Fruit fly (Drosophila melanogaster) whole organism, embryonic: ENCODE measurements around the gene CG44158.

Experiments
- Abd-B ChIP-seq: fragments of 200-800 bp; sonication (Bioruptor generic); optimal IDR thresholded peaks from 2 replicates; lab custom pipeline; 2018; ENCODE audit warnings: missing biosample characterization, mild to moderate bottlenecking, missing genetic modification characterization, moderate library complexity
- Aef1 ChIP-seq: fragments of 200-800 bp; sonication (Bioruptor generic); IDR thresholded peaks from 3 replicates; pipeline ENCODE4 v1.3.6; 2022; ENCODE audit warnings: missing biosample characterization, missing genetic modification characterization
- Bgb ChIP-seq: fragments of 200-800 bp; sonication (Bioruptor generic); IDR thresholded peaks from 2 replicates; pipeline ENCODE4 v1.3.6; 2022; ENCODE audit warnings: missing biosample characterization, missing genetic modification characterization; ENCODE audit not compliant: partially characterized antibody
- CG10147 ChIP-seq: fragments of 200-800 bp; sonication (Bioruptor generic); optimal IDR thresholded peaks from 2 replicates; lab custom pipeline; 2019; ENCODE audit warnings: missing biosample characterization, mild to moderate bottlenecking, missing genetic modification characterization, moderate library complexity
- CG13424 ChIP-seq: fragments of 200-800 bp; sonication (Bioruptor generic); optimal IDR thresholded peaks from 2 replicates; lab custom pipeline; 2019; ENCODE audit warnings: missing biosample characterization, mild to moderate bottlenecking, missing genetic modification characterization, moderate library complexity
- CG14710 ChIP-seq: fragments of 200-800 bp; sonication (Bioruptor generic); optimal IDR thresholded peaks from 3 replicates; lab custom pipeline; 2019; ENCODE audit warnings: missing biosample characterization, mild to moderate bottlenecking, missing genetic modification characterization, moderate library complexity
- CG16779 ChIP-seq: fragments of 200-800 bp; sonication (Bioruptor generic); IDR thresholded peaks from 2 replicates; pipeline ENCODE4 v1.3.6; 2022; ENCODE audit warnings: missing biosample characterization, missing genetic modification characterization
- CG17829 ChIP-seq: fragments of 200-800 bp; optimal IDR thresholded peaks from 2 replicates; lab custom pipeline; 2019; ENCODE audit warnings: missing biosample characterization, mild to moderate bottlenecking, missing genetic modification characterization, moderate library complexity
- CG18619 ChIP-seq: fragments of 200-800 bp; sonication (Bioruptor generic); optimal IDR thresholded peaks from 3 replicates; lab custom pipeline; 2017; ENCODE audit warnings: missing biosample characterization, mild to moderate bottlenecking, missing genetic modification characterization
- CG2712 ChIP-seq: fragments of 200-800 bp; optimal IDR thresholded peaks from 3 replicates; lab custom pipeline; 2019; ENCODE audit warnings: missing biosample characterization, mild to moderate bottlenecking, missing genetic modification characterization, moderate library complexity
- CG31441 ChIP-seq: fragments of 200-800 bp; sonication (Bioruptor generic); IDR thresholded peaks from 2 replicates; pipeline ENCODE4 v1.3.6; 2022; ENCODE audit warnings: missing biosample characterization, missing genetic modification characterization
- CG3995 ChIP-seq: fragments of 200-800 bp; sonication (Bioruptor generic); optimal IDR thresholded peaks from 3 replicates; lab custom pipeline; 2016; ENCODE audit warnings: missing biosample characterization, missing genetic modification characterization
- CG4328 ChIP-seq: fragments of 200-800 bp; sonication (Bioruptor generic); optimal IDR thresholded peaks from 3 replicates; lab custom pipeline; 2017; ENCODE audit warnings: missing biosample characterization, missing genetic modification reagents, missing genetic modification characterization
- CG4360 ChIP-seq: fragments of 200-800 bp; sonication (Bioruptor generic); IDR thresholded peaks from 2 replicates; pipeline ENCODE4 v1.3.6; 2022; ENCODE audit warnings: missing biosample characterization, missing genetic modification characterization
- CG4730 ChIP-seq: fragments of 200-800 bp; sonication (Bioruptor generic); IDR thresholded peaks from 2 replicates; pipeline ENCODE4 v1.3.6; 2022; ENCODE audit warnings: missing biosample characterization, missing genetic modification characterization
- CG6765 ChIP-seq: fragments of 200-800 bp; sonication (Bioruptor generic); optimal IDR thresholded peaks from 3 replicates; lab custom pipeline; 2017; ENCODE audit warnings: missing biosample characterization, mild to moderate bottlenecking, missing genetic modification characterization
- CG6791 ChIP-seq: fragments of 200-800 bp; sonication (Bioruptor generic); IDR thresholded peaks from 3 replicates; pipeline ENCODE4 v1.3.6; 2022; ENCODE audit warnings: missing biosample characterization, missing genetic modification characterization; ENCODE audit not compliant: partially characterized antibody
- CG6854 ChIP-seq: fragments of 200-800 bp; sonication (Bioruptor generic); optimal IDR thresholded peaks from 3 replicates; lab custom pipeline; 2017; ENCODE audit warnings: missing biosample characterization, mild to moderate bottlenecking, missing genetic modification characterization
- CG7556 ChIP-seq: fragments of 200-800 bp; sonication (Bioruptor generic); optimal IDR thresholded peaks from 2 replicates; lab custom pipeline; 2017; ENCODE audit warnings: missing biosample characterization, mild to moderate bottlenecking, missing genetic modification characterization
- CG9817 ChIP-seq: fragments of 200-800 bp; sonication (Bioruptor generic); optimal IDR thresholded peaks from 2 replicates; lab custom pipeline; 2018; ENCODE audit warnings: missing biosample characterization, mild to moderate bottlenecking, missing genetic modification characterization, moderate library complexity
- CHES-1-like ChIP-seq: fragments of 200-800 bp; sonication (Bioruptor generic); optimal IDR thresholded peaks from 2 replicates; lab custom pipeline; 2016; ENCODE audit warnings: missing biosample characterization, missing genetic modification characterization
- CoRest ChIP-seq: fragments of 200-800 bp; sonication (Bioruptor generic); optimal IDR thresholded peaks from 3 replicates; lab custom pipeline; 2018; ENCODE audit warnings: missing biosample characterization, mild to moderate bottlenecking, missing genetic modification characterization, moderate library complexity
- Doc3 ChIP-seq: fragments of 200-800 bp; sonication (Bioruptor generic); IDR thresholded peaks from 3 replicates; pipeline ENCODE4 v1.3.6; 2022; ENCODE audit warnings: missing biosample characterization, missing genetic modification characterization; ENCODE audit not compliant: partially characterized antibody
- ERR ChIP-seq: fragments of 200-800 bp; sonication (Bioruptor generic); optimal IDR thresholded peaks from 2 replicates; lab custom pipeline; 2016; ENCODE audit warnings: missing biosample characterization, missing genetic modification characterization
- GATAe ChIP-seq: fragments of 200-800 bp; sonication (Bioruptor generic); conservative IDR thresholded peaks from 2 replicates; pipeline ENCODE4 v1.3.6; 2022; ENCODE audit warnings: missing biosample characterization, missing genetic modification characterization
- Gsc ChIP-seq: fragments of 200-800 bp; sonication (Bioruptor generic); IDR thresholded peaks from 2 replicates; pipeline ENCODE4 v1.3.6; 2022; ENCODE audit warnings: missing biosample characterization, missing genetic modification characterization
- HmgD ChIP-seq: fragments of 200-800 bp; sonication (Bioruptor generic); optimal IDR thresholded peaks from 3 replicates; lab custom pipeline; 2016; ENCODE audit warnings: missing biosample characterization, missing genetic modification characterization
- Med ChIP-seq: fragments of 200-800 bp; sonication (Bioruptor generic); peaks from one replicate; lab custom pipeline; 2016; ENCODE audit warnings: missing biosample characterization, missing genetic modification characterization, mild to moderate bottlenecking, inconsistent platforms, moderate library complexity
- Neu2 ChIP-seq: fragments of 200-800 bp; sonication (Bioruptor generic); optimal IDR thresholded peaks from 3 replicates; lab custom pipeline; 2016; ENCODE audit warnings: missing biosample characterization, missing genetic modification characterization, borderline replicate concordance
- Oaz ChIP-seq: fragments of 200-800 bp; sonication (Bioruptor generic); IDR thresholded peaks from 2 replicates; pipeline ENCODE4 v1.3.6; 2022; ENCODE audit warnings: missing biosample characterization, missing genetic modification characterization
- Oli ChIP-seq: fragments of 200-800 bp; sonication (Bioruptor generic); optimal IDR thresholded peaks from 2 replicates; lab custom pipeline; 2018; ENCODE audit warnings: missing biosample characterization, mild to moderate bottlenecking, missing genetic modification characterization, moderate library complexity
- Ssrp ChIP-seq: fragments of 200-800 bp; sonication (Bioruptor generic); optimal IDR thresholded peaks from 2 replicates; lab custom pipeline; 2018; ENCODE audit warnings: missing biosample characterization, mild to moderate bottlenecking, missing genetic modification characterization, moderate library complexity
- abd-A ChIP-seq: fragments of 200-800 bp; sonication (Bioruptor generic); optimal IDR thresholded peaks from 3 replicates; lab custom pipeline; 2019; ENCODE audit warnings: missing biosample characterization, mild to moderate bottlenecking, missing genetic modification characterization, moderate library complexity
- aop ChIP-seq: fragments of 200-800 bp; sonication (Bioruptor generic); IDR thresholded peaks from 2 replicates; pipeline ENCODE4 v1.3.6; 2022; ENCODE audit warnings: missing biosample characterization, missing genetic modification characterization
- cato ChIP-seq: fragments of 200-800 bp; sonication (Bioruptor generic); optimal IDR thresholded peaks from 2 replicates; lab custom pipeline; 2016; ENCODE audit warnings: missing biosample characterization, missing genetic modification characterization, borderline replicate concordance
- crc ChIP-seq: fragments of 200-800 bp; sonication (Bioruptor generic); optimal IDR thresholded peaks from 2 replicates; lab custom pipeline; 2016; ENCODE audit warnings: missing biosample characterization, missing genetic modification characterization
- cwo ChIP-seq: fragments of 200-800 bp; sonication (Bioruptor generic); optimal IDR thresholded peaks from 3 replicates; lab custom pipeline; 2017; ENCODE audit warnings: missing biosample characterization, missing genetic modification characterization, mild to moderate bottlenecking, moderate library complexity, missing genetic modification reagents
- ewg ChIP-seq: fragments of 200-800 bp; sonication (Bioruptor generic); optimal IDR thresholded peaks from 3 replicates; lab custom pipeline; 2017; ENCODE audit warnings: mild to moderate bottlenecking, missing biosample characterization, missing genetic modification reagents, missing genetic modification characterization
- fu2 ChIP-seq: fragments of 200-800 bp; sonication (Bioruptor generic); optimal IDR thresholded peaks from 2 replicates; lab custom pipeline; 2016; ENCODE audit warnings: missing biosample characterization, missing genetic modification characterization
- gcm2 ChIP-seq: fragments of 200-800 bp; sonication (Bioruptor generic); optimal IDR thresholded peaks from 2 replicates; lab custom pipeline; 2016; ENCODE audit warnings: missing biosample characterization, missing genetic modification characterization
- gro ChIP-seq: fragments of 200-800 bp; sonication (Bioruptor generic); optimal IDR thresholded peaks from 2 replicates; lab custom pipeline; 2016; ENCODE audit warnings: missing biosample characterization, missing genetic modification characterization
- gt ChIP-seq: fragments of 200-800 bp; sonication (Bioruptor generic); IDR thresholded peaks from 2 replicates; pipeline ENCODE4 v1.3.6; 2022; ENCODE audit warnings: missing biosample characterization, missing genetic modification characterization
- hbn ChIP-seq: fragments of 200-800 bp; sonication (Bioruptor generic); IDR thresholded peaks from 2 replicates; pipeline ENCODE4 v1.3.6; 2022; ENCODE audit warnings: missing biosample characterization, missing genetic modification characterization; ENCODE audit not compliant: partially characterized antibody
- kah ChIP-seq: fragments of 200-800 bp; sonication (Bioruptor generic); optimal IDR thresholded peaks from 2 replicates; lab custom pipeline; 2018; ENCODE audit warnings: missing biosample characterization, mild to moderate bottlenecking, missing genetic modification characterization
- knrl ChIP-seq: fragments of 200-800 bp; sonication (Bioruptor generic); IDR thresholded peaks from 3 replicates; pipeline ENCODE4 v1.3.6; 2022; ENCODE audit warnings: missing biosample characterization, missing genetic modification characterization; ENCODE audit not compliant: partially characterized antibody
- odd ChIP-seq: fragments of 200-800 bp; sonication (Bioruptor generic); optimal IDR thresholded peaks from 2 replicates; lab custom pipeline; 2017; ENCODE audit warnings: missing biosample characterization, mild to moderate bottlenecking, missing genetic modification characterization
- scrt ChIP-seq: fragments of 200-800 bp; sonication (Bioruptor generic); optimal IDR thresholded peaks from 2 replicates; lab custom pipeline; 2018; ENCODE audit warnings: missing biosample characterization, mild to moderate bottlenecking, missing genetic modification characterization, moderate library complexity
- toy ChIP-seq: fragments of 200-800 bp; sonication (Bioruptor generic); IDR thresholded peaks from 2 replicates; pipeline ENCODE4 v1.3.6; 2022; ENCODE audit warnings: missing biosample characterization, missing genetic modification characterization
- trem ChIP-seq: fragments of 200-800 bp; optimal IDR thresholded peaks from 3 replicates; lab custom pipeline; 2019; ENCODE audit warnings: missing biosample characterization, mild to moderate bottlenecking, missing genetic modification characterization, moderate library complexity

The CG44158 gene

DNA sequence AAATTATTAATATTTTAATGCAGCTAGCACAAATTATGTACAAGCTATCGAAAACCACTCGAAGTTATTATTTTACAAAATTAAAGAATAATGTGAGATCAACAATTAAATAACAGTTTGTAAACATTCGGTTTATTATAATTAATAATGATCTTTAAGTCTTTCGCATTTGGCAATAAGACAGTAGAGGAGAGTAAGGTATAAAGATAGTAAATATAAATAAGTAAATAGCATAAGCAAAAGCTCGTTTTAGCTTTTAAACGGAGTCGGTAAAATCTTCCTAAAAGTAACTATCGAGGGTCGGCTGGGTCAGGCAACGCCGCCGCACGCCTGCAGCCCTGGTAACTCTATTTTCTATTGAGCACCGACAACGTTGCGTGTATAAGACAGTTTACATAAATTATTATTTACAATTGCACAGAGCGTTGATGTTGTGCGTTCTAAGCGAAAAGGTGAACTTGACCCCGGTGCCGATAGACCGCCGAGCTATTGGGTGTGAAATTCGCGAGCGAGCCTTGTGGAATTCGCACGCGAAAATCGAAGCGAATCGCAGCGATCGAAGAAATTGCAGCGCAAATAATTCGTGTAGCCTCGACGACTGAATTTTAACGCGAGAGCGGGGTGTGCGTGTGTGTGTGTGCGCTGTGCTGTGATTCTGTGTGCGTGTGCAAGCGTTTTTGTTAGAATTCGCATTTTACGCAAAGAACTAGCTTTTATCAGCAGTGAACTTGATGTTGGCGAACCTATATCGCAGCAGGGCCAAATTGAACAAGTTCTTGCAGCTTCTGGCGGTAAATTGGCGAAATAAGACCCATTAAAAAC lies 41.0 kb upstream of the CG44158 start, which contains the start of gene wrd (continued):
- TF ChIP-seq CG4730 (GFP tag; lab: Robert Waterston, UW) (no peak), Aef1 (no peak), fu2 (GFP tag; lab: Kevin White, UChicago) (no peak), CG16779 (GFP tag; lab: Robert Waterston, UW) (no peak), CG6854 (GFP tag; lab: Kevin White, UChicago) (no peak), Gsc (GFP tag; lab: Robert Waterston, UW) (no peak), abd-A (peak; percentile 49), Doc3 (GFP tag; lab: Robert Waterston, UW) (no peak), kah (no peak), HmgD (GFP tag; lab: Kevin White, UChicago) (no peak), CHES-1-like (GFP tag; lab: Kevin White, UChicago) (no peak), CG2712 (tag; lab: Kevin White, UChicago) (peak; percentile 27), CG7556 (GFP tag; lab: Kevin White, UChicago) (no peak), CG18619 (GFP tag; lab: Kevin White, UChicago) (peak; percentile 44), CG4328 (GFP tag; lab: Kevin White, UChicago) (no peak), Abd-B (GFP tag; lab: Kevin White, UChicago) (peak; percentile 29), CG17829 (tag; lab: Kevin White, UChicago) (peak; percentile 20), aop (no peak), hbn (no peak), trem (tag; lab: Kevin White, UChicago) (no peak), Oli (tag; lab: Kevin White, UChicago) (peak; percentile 33), GATAe (no peak), CG4360 (no peak), CG31441 (GFP tag; lab: Robert Waterston, UW) (peak; percentile 27; the same call in 1 of the 2 replicates), Oaz (GFP tag; lab: Robert Waterston, UW) (no peak), cato (GFP tag; lab: Kevin White, UChicago) (no peak), toy (GFP tag; lab: Robert Waterston, UW) (no peak), gt (GFP tag; lab: Robert Waterston, UW) (no peak), Neu2 (GFP tag; lab: Kevin White, UChicago) (no peak), gro (GFP tag; lab: Kevin White, UChicago) (no peak), Med (GFP tag; lab: Kevin White, UChicago) (peak; percentile 82), crc (GFP tag; lab: Kevin White, UChicago) (no peak), ERR (no peak), CG3995 (GFP tag; lab: Kevin White, UChicago) (no peak), Ssrp (tag; lab: Kevin White, UChicago) (peak; percentile 32), Bgb (peak; percentile 49), odd (GFP tag; lab: Kevin White, UChicago) (no peak), gcm2 (no peak), CG6791 (GFP tag; lab: Robert Waterston, UW) (no peak), cwo (GFP tag; lab: Kevin White, UChicago) (no peak), knrl (GFP tag; lab: Robert Waterston, UW) (no peak), CG10147 (no peak), scrt (GFP tag; lab: Kevin White, UChicago) (peak; percentile 22), CG9817 (no peak), CG14710 (tag; lab: Kevin White, UChicago) (peak; percentile 33), CG13424 (tag; lab: Kevin White, UChicago) (peak; percentile 41), ewg (GFP tag; lab: Kevin White, UChicago) (no peak), CoRest (tag; lab: Kevin White, UChicago) (peak; percentile 54), CG6765 (no peak)
